Worm (Caenorhabditis elegans): Measurements from ENCODE around the gene T14B4.9.

ce11 chrII:6746404-6746803 is 12.8 kb upstream of the T14B4.9 start, which contains the start of gene F41G3.5:
- TF ChIP-seq tab-1 (GFP tag; IDR thresholded peaks at IDR 0.05) (no peak), klf-2 (GFP tag; conservative IDR thresholded peaks at IDR 0.05) (no peak), ref-1 (GFP tag; conservative IDR thresholded peaks at IDR 0.05) (no peak), cog-1 (tag; optimal IDR thresholded peaks at IDR 0.05) (no peak), ztf-23 (GFP tag; IDR thresholded peaks at IDR 0.05) (no peak), flt-1 (GFP tag; IDR thresholded peaks at IDR 0.05) (no peak)
